Worm (Caenorhabditis elegans) whole organism, midembryonic: ENCODE results near the gene C04G6.6.

ENCODE experiments used
- flt-1 ChIP-seq: fragments of 200-800 bp; sonication (Bioruptor generic); IDR thresholded peaks from 2 replicates; pipeline ENCODE4 v1.3.6; 2022; ENCODE audit warnings: missing genetic modification characterization, missing compliant biosample characterization
- med-1 ChIP-seq: sonication (generic microtip); optimal IDR thresholded peaks from 2 replicates; lab custom pipeline; 2017; ENCODE audit warnings: missing genetic modification characterization, mild to moderate bottlenecking, missing compliant biosample characterization, antibody characterized with exemption, missing genetic modification reagents; ENCODE audit not compliant: insufficient read depth
- tab-1 ChIP-seq: fragments of 200-800 bp; sonication (Bioruptor generic); IDR thresholded peaks from 2 replicates; pipeline ENCODE4 v1.3.6; 2022; ENCODE audit warnings: missing genetic modification characterization, missing compliant biosample characterization
- ztf-23 ChIP-seq: fragments of 200-800 bp; sonication (Bioruptor generic); IDR thresholded peaks from 2 replicates; pipeline ENCODE4 v1.3.6; 2022; ENCODE audit warnings: missing genetic modification reagents, missing genetic modification characterization, missing compliant biosample characterization

DNA sequence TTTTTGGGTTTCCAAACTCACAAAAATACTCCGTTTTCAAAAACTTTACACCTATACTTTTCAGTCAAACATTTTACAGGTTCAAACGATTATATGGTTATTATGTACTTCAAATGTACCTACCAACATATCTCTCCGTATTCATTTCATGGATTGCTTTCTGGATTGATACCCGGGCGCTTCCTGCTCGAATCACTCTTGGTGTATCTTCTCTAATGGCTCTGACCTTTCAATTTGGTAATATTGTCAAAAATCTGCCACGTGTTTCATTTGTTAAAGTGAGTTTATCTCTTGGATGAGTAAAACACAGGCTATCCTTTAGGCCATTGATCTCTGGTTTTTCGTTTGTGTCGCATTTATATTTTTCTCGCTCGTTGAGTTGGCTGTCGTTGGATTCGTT lies 32.3 kb upstream of the C04G6.6 start:
- no peak for TF ChIP-seq tab-1 (GFP tag; lab: Robert Waterston, UW)
- TF ChIP-seq flt-1 (GFP tag; lab: Robert Waterston, UW), result no peak
- no peak for TF ChIP-seq ztf-23
- no peak for TF ChIP-seq med-1 (GFP tag; lab: Kevin White, UChicago)
